Worm (Caenorhabditis elegans): ENCODE results near the gene C13G3.1.

DNA sequence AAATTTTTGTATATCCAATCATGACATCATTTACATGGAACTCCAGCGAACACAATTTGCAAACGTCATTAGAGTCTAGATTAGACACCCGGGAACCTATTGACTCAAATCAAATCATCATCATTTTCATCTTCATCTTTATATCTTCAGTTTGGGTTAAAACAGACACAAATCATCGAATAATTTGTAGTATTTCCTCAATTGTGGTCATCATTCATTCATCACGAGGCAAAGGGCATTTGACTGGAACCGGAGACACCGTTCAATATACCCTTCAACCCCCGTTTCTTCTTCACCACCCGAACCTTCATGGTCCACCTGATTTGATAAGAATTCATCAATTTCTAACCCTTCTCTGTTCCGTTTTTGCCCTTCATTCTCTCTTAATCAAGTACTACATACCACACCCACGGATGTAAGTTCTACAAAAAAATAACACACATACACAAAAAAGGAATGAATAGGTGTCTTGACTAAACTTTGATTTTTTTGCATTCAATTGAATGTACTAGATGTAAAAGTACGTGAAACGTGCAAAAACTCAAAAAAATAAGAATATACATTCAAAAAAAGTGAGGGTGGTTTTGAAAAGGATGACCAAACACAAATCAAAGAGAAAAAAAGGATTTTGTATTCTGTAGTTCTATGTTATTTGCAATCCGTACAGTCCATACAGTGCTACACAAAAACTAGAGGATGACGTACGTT lies 4.7 kb upstream of the C13G3.1 start:
- TF ChIP-seq hlh-6 (tag; optimal IDR thresholded peaks at IDR 0.05) = no peak
- TF ChIP-seq ceh-45 (GFP tag; IDR thresholded peaks at IDR 0.05) = no peak
- TF ChIP-seq fkh-10 (GFP tag; optimal IDR thresholded peaks at IDR 0.05) = no peak
- no peak for TF ChIP-seq pqm-1 (tag; optimal IDR thresholded peaks at IDR 0.05)
- TF ChIP-seq dve-1 (tag; optimal IDR thresholded peaks at IDR 0.05) = no peak
